Fruit fly (Drosophila melanogaster) whole organism, embryonic: ENCODE measurements around the gene toy.

Experiments used
- Asciz ChIP-seq: fragments of 200-800 bp; sonication (Bioruptor generic); optimal IDR thresholded peaks from 2 replicates; lab custom pipeline; 2017; ENCODE audit warnings: missing biosample characterization, mild to moderate bottlenecking, missing genetic modification characterization, missing genetic modification reagents
- CG10431 ChIP-seq: fragments of 200-800 bp; sonication (Bioruptor generic); optimal IDR thresholded peaks from 3 replicates; lab custom pipeline; 2018; ENCODE audit warnings: missing biosample characterization, mild to moderate bottlenecking, missing genetic modification characterization
- CG10959 ChIP-seq: fragments of 200-800 bp; sonication (Bioruptor generic); IDR thresholded peaks from 2 replicates; pipeline ENCODE4 v1.3.6; 2022; ENCODE audit warnings: missing biosample characterization, missing genetic modification characterization
- CG11504 ChIP-seq: fragments of 200-800 bp; sonication (Bioruptor generic); optimal IDR thresholded peaks from 3 replicates; lab custom pipeline; 2019; ENCODE audit warnings: missing biosample characterization, mild to moderate bottlenecking, missing genetic modification characterization, moderate library complexity
- CG11696 ChIP-seq: fragments of 200-800 bp; sonication (Bioruptor generic); IDR thresholded peaks from 2 replicates; pipeline ENCODE4 v1.3.6; 2022; ENCODE audit warnings: missing biosample characterization, missing genetic modification characterization
- CG12071 ChIP-seq: fragments of 200-800 bp; sonication (Bioruptor generic); optimal IDR thresholded peaks from 3 replicates; lab custom pipeline; 2018; ENCODE audit warnings: missing biosample characterization, mild to moderate bottlenecking, missing genetic modification characterization
- CG13424 ChIP-seq: fragments of 200-800 bp; sonication (Bioruptor generic); optimal IDR thresholded peaks from 2 replicates; lab custom pipeline; 2019; ENCODE audit warnings: missing biosample characterization, mild to moderate bottlenecking, missing genetic modification characterization, moderate library complexity
- CG13894 ChIP-seq: fragments of 200-800 bp; sonication (Bioruptor generic); optimal IDR thresholded peaks from 3 replicates; lab custom pipeline; 2018; ENCODE audit warnings: missing biosample characterization, mild to moderate bottlenecking, missing genetic modification characterization, moderate library complexity
- CG14050 ChIP-seq: fragments of 200-800 bp; sonication (Bioruptor generic); IDR thresholded peaks from 3 replicates; pipeline ENCODE4 v1.3.6; 2022; ENCODE audit warnings: missing biosample characterization, missing genetic modification characterization
- CG14667 ChIP-seq: fragments of 200-800 bp; sonication (Bioruptor generic); IDR thresholded peaks from 2 replicates; pipeline ENCODE4 v1.3.6; 2022; ENCODE audit warnings: missing biosample characterization, missing genetic modification characterization
- CG15479 ChIP-seq: fragments of 200-800 bp; sonication (Bioruptor generic); optimal IDR thresholded peaks from 3 replicates; lab custom pipeline; 2019; ENCODE audit warnings: missing biosample characterization, mild to moderate bottlenecking, missing genetic modification characterization, moderate library complexity
- CG17361 ChIP-seq: fragments of 200-800 bp; sonication (Bioruptor generic); IDR thresholded peaks from 3 replicates; pipeline ENCODE4 v1.3.6; 2022; ENCODE audit warnings: missing biosample characterization, missing genetic modification characterization
- CG31365 ChIP-seq: fragments of 200-800 bp; sonication (Bioruptor generic); optimal IDR thresholded peaks from 2 replicates; lab custom pipeline; 2018; ENCODE audit warnings: missing biosample characterization, mild to moderate bottlenecking, missing genetic modification characterization
- CG31441 ChIP-seq: fragments of 200-800 bp; sonication (Bioruptor generic); IDR thresholded peaks from 2 replicates; pipeline ENCODE4 v1.3.6; 2022; ENCODE audit warnings: missing biosample characterization, missing genetic modification characterization
- CG32772 ChIP-seq: fragments of 200-800 bp; sonication (Bioruptor generic); IDR thresholded peaks from 2 replicates; pipeline ENCODE4 v1.3.6; 2022; ENCODE audit warnings: missing biosample characterization, missing genetic modification characterization
- CG3847 ChIP-seq: fragments of 200-800 bp; sonication (Bioruptor generic); IDR thresholded peaks from 2 replicates; pipeline ENCODE4 v1.3.6; 2022; ENCODE audit warnings: missing biosample characterization, missing genetic modification characterization
- CG5245 ChIP-seq: fragments of 200-800 bp; sonication (Bioruptor generic); optimal IDR thresholded peaks from 3 replicates; lab custom pipeline; 2016; ENCODE audit warnings: missing biosample characterization, missing genetic modification characterization
- CG7928 ChIP-seq: fragments of 200-800 bp; sonication (Bioruptor generic); optimal IDR thresholded peaks from 2 replicates; lab custom pipeline; 2017; ENCODE audit warnings: missing biosample characterization, mild to moderate bottlenecking, missing genetic modification characterization
- CG8290 ChIP-seq, 3 experiments: fragments of 200-800 bp; sonication (Bioruptor generic); optimal IDR thresholded peaks; 2 replicates each; lab custom pipeline; 2016 to 2019; ENCODE audit warnings: missing biosample characterization in 3 of 3, missing genetic modification characterization in 3 of 3, mild to moderate bottlenecking in 2 of 3, moderate library complexity in 1 of 3
- CG8478 ChIP-seq: fragments of >200 bp; optimal IDR thresholded peaks from 2 replicates; lab custom pipeline; 2018
- Dad ChIP-seq: fragments of 200-800 bp; sonication (Bioruptor generic); optimal IDR thresholded peaks from 3 replicates; lab custom pipeline; 2016; ENCODE audit warnings: missing biosample characterization, missing genetic modification characterization
- Deaf1 ChIP-seq: fragments of 200-800 bp; optimal IDR thresholded peaks from 3 replicates; lab custom pipeline; 2019; ENCODE audit warnings: missing biosample characterization, mild to moderate bottlenecking, missing genetic modification characterization, moderate library complexity
- Dll ChIP-seq: fragments of 200-800 bp; sonication (Bioruptor generic); IDR thresholded peaks from 4 replicates; pipeline ENCODE4 v1.3.6; 2022; ENCODE audit warnings: missing biosample characterization, missing genetic modification characterization; ENCODE audit not compliant: partially characterized antibody
- Dref ChIP-seq: fragments of 200-800 bp; sonication (Bioruptor generic); IDR thresholded peaks from 2 replicates; pipeline ENCODE4 v1.3.6; 2022; ENCODE audit warnings: missing biosample characterization, missing genetic modification characterization
- Drgx ChIP-seq: fragments of 200-800 bp; sonication (Bioruptor generic); IDR thresholded peaks from 2 replicates; pipeline ENCODE4 v1.3.6; 2022; ENCODE audit warnings: missing biosample characterization, missing genetic modification characterization
- Ets97D ChIP-seq: fragments of 200-800 bp; sonication (Bioruptor generic); optimal IDR thresholded peaks from 3 replicates; lab custom pipeline; 2016; ENCODE audit warnings: missing biosample characterization, missing genetic modification characterization
- Fer2 ChIP-seq: fragments of 200-800 bp; sonication (Bioruptor generic); optimal IDR thresholded peaks from 2 replicates; lab custom pipeline; 2018; ENCODE audit warnings: missing biosample characterization, mild to moderate bottlenecking, missing genetic modification characterization, moderate library complexity
- Gsc ChIP-seq: fragments of 200-800 bp; sonication (Bioruptor generic); IDR thresholded peaks from 2 replicates; pipeline ENCODE4 v1.3.6; 2022; ENCODE audit warnings: missing biosample characterization, missing genetic modification characterization
- H15 ChIP-seq: fragments of 200-800 bp; sonication (Bioruptor generic); IDR thresholded peaks from 3 replicates; pipeline ENCODE4 v1.3.6; 2022; ENCODE audit warnings: missing biosample characterization, missing genetic modification characterization
- HHEX ChIP-seq: fragments of 200-800 bp; sonication (Bioruptor generic); optimal IDR thresholded peaks from 3 replicates; lab custom pipeline; 2017; ENCODE audit warnings: missing biosample characterization, mild to moderate bottlenecking, missing genetic modification characterization, missing genetic modification reagents
- Jarid2 ChIP-seq: fragments of 200-800 bp; sonication (Bioruptor generic); optimal IDR thresholded peaks from 3 replicates; lab custom pipeline; 2017; ENCODE audit warnings: mild to moderate bottlenecking, missing biosample characterization, missing genetic modification reagents, missing genetic modification characterization
- Lpt ChIP-seq: fragments of >200 bp; optimal IDR thresholded peaks from 2 replicates; lab custom pipeline; 2018; ENCODE audit warnings: missing biosample characterization, missing genetic modification characterization
- MESR4 ChIP-seq: fragments of 200-800 bp; sonication (Bioruptor generic); optimal IDR thresholded peaks from 2 replicates; lab custom pipeline; 2018; ENCODE audit warnings: missing biosample characterization, mild to moderate bottlenecking, missing genetic modification characterization, moderate library complexity
- MTF-1 ChIP-seq: fragments of 200-800 bp; sonication (Bioruptor generic); optimal IDR thresholded peaks from 2 replicates; lab custom pipeline; 2018; ENCODE audit warnings: missing biosample characterization, mild to moderate bottlenecking, missing genetic modification characterization, borderline replicate concordance
- Med ChIP-seq: fragments of 200-800 bp; sonication (Bioruptor generic); peaks from one replicate; lab custom pipeline; 2016; ENCODE audit warnings: missing biosample characterization, missing genetic modification characterization, mild to moderate bottlenecking, inconsistent platforms, moderate library complexity
- Trl ChIP-seq, 3 experiments: fragments of >200 bp in 2 of 3; fragments of 200-800 bp in 1 of 3; sonication (Bioruptor generic) in 1 of 3; optimal IDR thresholded peaks; 2 replicates in 1 of 3; 3 replicates in 2 of 3; lab custom pipeline; 2016 to 2017; ENCODE audit warnings: missing biosample characterization in 1 of 3, missing genetic modification characterization in 1 of 3
- YL-1 ChIP-seq: fragments of 200-800 bp; sonication (Bioruptor generic); optimal IDR thresholded peaks from 3 replicates; lab custom pipeline; 2017; ENCODE audit warnings: missing biosample characterization, mild to moderate bottlenecking, missing genetic modification characterization
- ara ChIP-seq: fragments of 200-800 bp; sonication (Bioruptor generic); IDR thresholded peaks from 2 replicates; pipeline ENCODE4 v1.3.6; 2022; ENCODE audit warnings: missing biosample characterization, missing genetic modification characterization
- bab2 ChIP-seq: fragments of 200-800 bp; sonication (Bioruptor generic); optimal IDR thresholded peaks from 2 replicates; lab custom pipeline; 2016; ENCODE audit warnings: missing biosample characterization, missing genetic modification characterization
- bigmax ChIP-seq: fragments of 200-800 bp; sonication (Bioruptor generic); optimal IDR thresholded peaks from 2 replicates; lab custom pipeline; 2018; ENCODE audit warnings: missing biosample characterization, mild to moderate bottlenecking, missing genetic modification characterization
- cato ChIP-seq: fragments of 200-800 bp; sonication (Bioruptor generic); optimal IDR thresholded peaks from 2 replicates; lab custom pipeline; 2016; ENCODE audit warnings: missing biosample characterization, missing genetic modification characterization, borderline replicate concordance
- crc ChIP-seq: fragments of 200-800 bp; sonication (Bioruptor generic); optimal IDR thresholded peaks from 2 replicates; lab custom pipeline; 2016; ENCODE audit warnings: missing biosample characterization, missing genetic modification characterization
- gro ChIP-seq: fragments of 200-800 bp; sonication (Bioruptor generic); optimal IDR thresholded peaks from 2 replicates; lab custom pipeline; 2016; ENCODE audit warnings: missing biosample characterization, missing genetic modification characterization
- insv ChIP-seq, 2 experiments: fragments of 200-800 bp; sonication (Bioruptor generic); optimal IDR thresholded peaks; 3 replicates each; lab custom pipeline; 2016 to 2018; ENCODE audit warnings: missing biosample characterization in 2 of 2, missing genetic modification characterization in 2 of 2
- klu ChIP-seq: fragments of 200-800 bp; sonication (Bioruptor generic); IDR thresholded peaks from 2 replicates; pipeline ENCODE4 v1.3.6; 2022; ENCODE audit warnings: missing biosample characterization, missing genetic modification characterization
- nom ChIP-seq: fragments of 200-800 bp; sonication (Bioruptor generic); optimal IDR thresholded peaks from 2 replicates; lab custom pipeline; 2017; ENCODE audit warnings: missing biosample characterization, missing genetic modification characterization, mild to moderate bottlenecking, moderate library complexity, missing genetic modification reagents
- vvl ChIP-seq: fragments of 200-800 bp; sonication (Bioruptor generic); IDR thresholded peaks from 2 replicates; pipeline ENCODE4 v1.3.6; 2022; ENCODE audit warnings: missing biosample characterization, missing genetic modification characterization
- wek ChIP-seq: fragments of 200-800 bp; sonication (Bioruptor generic); optimal IDR thresholded peaks from 3 replicates; lab custom pipeline; 2018; ENCODE audit warnings: missing biosample characterization, mild to moderate bottlenecking, missing genetic modification characterization, moderate library complexity
- zfh1 ChIP-seq: fragments of 200-800 bp; sonication (Bioruptor generic); IDR thresholded peaks from 3 replicates; pipeline ENCODE4 v1.3.6; 2022; ENCODE audit warnings: missing biosample characterization, missing genetic modification characterization

toy gene

DNA sequence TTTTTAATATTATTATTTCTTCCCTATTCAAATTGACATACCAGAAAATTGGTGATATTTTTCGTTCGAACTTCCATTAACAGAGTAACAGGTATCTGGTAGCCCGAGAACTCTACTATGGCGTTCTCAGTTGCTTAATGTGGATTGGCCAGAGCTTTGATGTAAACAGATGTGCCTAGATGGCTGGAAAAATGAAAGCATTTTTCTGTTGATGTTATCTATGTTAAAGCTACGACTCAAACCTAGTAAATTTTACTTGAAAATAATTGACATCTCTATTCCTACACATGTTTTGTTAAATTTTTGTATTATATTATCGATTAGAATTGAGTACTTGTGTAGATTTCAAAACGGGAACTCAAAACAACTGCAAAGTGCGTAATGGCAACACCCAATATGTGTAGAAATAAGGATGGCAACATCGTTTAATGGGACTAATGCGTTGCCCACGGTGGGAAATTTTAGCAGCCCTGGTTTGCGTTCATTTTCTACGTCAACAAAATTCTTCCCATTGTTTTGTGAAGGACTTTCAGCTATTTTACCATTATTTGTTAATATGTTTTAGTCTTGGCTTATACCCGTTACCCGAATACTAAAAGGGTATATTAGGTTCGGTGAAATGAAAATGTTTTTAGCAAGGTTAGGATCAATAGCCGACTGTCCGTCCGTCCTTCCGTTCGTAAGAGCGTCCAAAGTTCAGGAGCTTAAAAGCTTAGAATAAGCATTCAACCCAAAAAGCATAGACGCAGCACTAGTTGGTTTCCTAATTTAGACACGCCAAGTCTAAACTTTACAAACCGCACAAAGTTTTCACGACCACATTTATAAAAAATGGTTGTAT, 9.7 kb upstream of the toy start (continued):
- TF ChIP-seq gro (GFP tag; lab: Kevin White, UChicago) (no peak), CG10959 (GFP tag; lab: Robert Waterston, UW) (no peak), CG8290 (GFP tag; optimal IDR thresholded peaks at IDR 0.05; lab: Kevin White, UChicago) (peak; percentile 58), CG8290 (tag; optimal IDR thresholded peaks at IDR 0.05; lab: Kevin White, UChicago) (peak in 1 of 2 experiments; percentile 43), Trl (optimal IDR thresholded peaks at IDR 0.05; lab: Kevin White, UChicago) (no peak), Trl (GFP tag; optimal IDR thresholded peaks at IDR 0.05; lab: Kevin White, UChicago) (no peak), Jarid2 (GFP tag; lab: Kevin White, UChicago) (peak; percentile 32), H15 (no peak), Drgx (GFP tag; lab: Robert Waterston, UW) (no peak), MESR4 (GFP tag; lab: Kevin White, UChicago) (no peak), Med (peak; percentile 80), Dad (GFP tag; lab: Kevin White, UChicago) (no peak), CG11696 (GFP tag; lab: Robert Waterston, UW) (no peak), klu (GFP tag; lab: Robert Waterston, UW) (no peak), wek (GFP tag; lab: Kevin White, UChicago) (no peak), CG13424 (tag; lab: Kevin White, UChicago) (no peak), CG8478 (no peak), Asciz (no peak), CG13894 (no peak), bab2 (GFP tag; lab: Kevin White, UChicago) (peak; percentile 13), CG31441 (GFP tag; lab: Robert Waterston, UW) (no peak), CG14667 (no peak), CG10431 (no peak), ara (GFP tag; lab: Robert Waterston, UW) (no peak), CG14050 (GFP tag; lab: Robert Waterston, UW) (no peak), CG17361 (GFP tag; lab: Robert Waterston, UW) (peak; percentile 51; the same call in 2 of the 3 replicates), CG32772 (GFP tag; lab: Robert Waterston, UW) (no peak), CG12071 (GFP tag; lab: Kevin White, UChicago) (no peak), nom (GFP tag; lab: Kevin White, UChicago) (no peak), CG15479 (no peak), cato (GFP tag; lab: Kevin White, UChicago) (no peak), Deaf1 (tag; lab: Kevin White, UChicago) (no peak), Gsc (GFP tag; lab: Robert Waterston, UW) (no peak), Ets97D (GFP tag; lab: Kevin White, UChicago) (peak; percentile 60), Dref (GFP tag; lab: Robert Waterston, UW) (no peak), CG11504 (tag; lab: Kevin White, UChicago) (no peak), crc (GFP tag; lab: Kevin White, UChicago) (no peak), CG5245 (no peak), HHEX (GFP tag; lab: Kevin White, UChicago) (no peak), zfh1 (GFP tag; lab: Robert Waterston, UW) (no peak), Lpt (no peak), vvl (GFP tag; lab: Robert Waterston, UW) (no peak), YL-1 (GFP tag; lab: Kevin White, UChicago) (no peak), Fer2 (no peak), bigmax (GFP tag; lab: Kevin White, UChicago) (peak; percentile 27), CG3847 (GFP tag; lab: Robert Waterston, UW) (no peak; the same call in 1 of the 2 replicates), insv (GFP tag; optimal IDR thresholded peaks at IDR 0.05; lab: Kevin White, UChicago) (peak in 1 of 2 experiments; percentile 75), CG31365 (tag; lab: Kevin White, UChicago) (peak; percentile 36), CG7928 (GFP tag; lab: Kevin White, UChicago) (peak; percentile 87), Dll (GFP tag; lab: Robert Waterston, UW) (no peak; the same call in 2 of the 4 replicates), MTF-1 (no peak)
